Worm (Caenorhabditis elegans): ENCODE results near the gene col-166.

ce11 chrX:6230669-6231068 is 49.1 kb upstream of the col-166 start, which contains the start of gene lite-1:
- TF ChIP-seq ama-1 (optimal IDR thresholded peaks at IDR 0.05) (no peak), ttx-3 (tag; optimal IDR thresholded peaks at IDR 0.05) (no peak), unc-42 (tag; optimal IDR thresholded peaks at IDR 0.05) (no peak), tbx-2 (tag; optimal IDR thresholded peaks at IDR 0.05) (no peak), hlh-8 (tag; optimal IDR thresholded peaks at IDR 0.05) (no peak), Y22D7AL.16 (tag; optimal IDR thresholded peaks at IDR 0.05) (no peak), ceh-45 (GFP tag; IDR thresholded peaks at IDR 0.05) (no peak), nfya-1 (tag; optimal IDR thresholded peaks at IDR 0.05) (no peak), fkh-10 (GFP tag; optimal IDR thresholded peaks at IDR 0.05) (no peak), tbx-7 (tag; optimal IDR thresholded peaks at IDR 0.05) (no peak), gmeb-2 (tag; optimal IDR thresholded peaks at IDR 0.05) (no peak), pat-9 (tag; optimal IDR thresholded peaks at IDR 0.05) (no peak)
